Worm (Caenorhabditis elegans) whole organism, L1 larva: ENCODE results near the gene C33D9.6.
"Not testable (repeated sequence)": the region's sequence is repeated elsewhere in the genome, so short reads cannot be mapped to it uniquely, and the experiment has no call there.

Experiments
- C16A3.4 ChIP-seq: fragments of 150-350 bp; optimal IDR thresholded peaks from 2 replicates; lab custom pipeline; 2014; ENCODE audit warnings: missing biosample characterization, missing genetic modification characterization
- F16B12.6 ChIP-seq: fragments of 150-350 bp; optimal IDR thresholded peaks from 2 replicates; lab custom pipeline; 2014; ENCODE audit warnings: missing biosample characterization, missing genetic modification characterization
- aha-1 ChIP-seq: fragments of 150-350 bp; optimal IDR thresholded peaks from 2 replicates; lab custom pipeline; 2014; ENCODE audit warnings: missing biosample characterization, missing genetic modification characterization
- ama-1 ChIP-seq: fragments of 150-350 bp; optimal IDR thresholded peaks from 2 replicates; lab custom pipeline; 2014
- blmp-1 ChIP-seq: fragments of 150-350 bp; optimal IDR thresholded peaks from 2 replicates; lab custom pipeline; 2014; ENCODE audit warnings: missing biosample characterization, missing genetic modification characterization
- ceh-8 ChIP-seq: fragments of 200-800 bp; sonication (Bioruptor generic); optimal IDR thresholded peaks from 2 replicates; lab custom pipeline; 2018; ENCODE audit warnings: mild to moderate bottlenecking, missing genetic modification characterization, moderate library complexity, missing compliant biosample characterization
- ceh-88 ChIP-seq: fragments of 200-800 bp; sonication (Bioruptor generic); IDR thresholded peaks from 2 replicates; pipeline ENCODE4 v1.3.6; 2022; ENCODE audit warnings: missing genetic modification characterization, missing compliant biosample characterization
- ceh-90 ChIP-seq: sonication (generic microtip); optimal IDR thresholded peaks from 2 replicates; lab custom pipeline; 2016; ENCODE audit warnings: missing genetic modification characterization, missing compliant biosample characterization
- dpl-1 ChIP-seq, 3 experiments: fragments of 150-350 bp in 2 of 3; sonication (generic microtip) in 1 of 3; optimal IDR thresholded peaks; 2 replicates each; lab custom pipeline; 2014 to 2017; ENCODE audit warnings: missing biosample characterization in 3 of 3, missing genetic modification characterization in 3 of 3, missing genetic modification reagents in 3 of 3
- efl-1 ChIP-seq, 4 experiments: fragments of 150-350 bp; optimal IDR thresholded peaks in 3 of 4; peaks in 1 of 4; 1 replicate in 1 of 4; 2 replicates in 3 of 4; lab custom pipeline; 2014; ENCODE audit warnings: missing biosample characterization in 2 of 4, missing genetic modification characterization in 2 of 4, missing genetic modification reagents in 2 of 4
- egl-13 ChIP-seq: sonication (generic microtip); optimal IDR thresholded peaks from 2 replicates; lab custom pipeline; 2016; ENCODE audit warnings: missing genotype, missing genetic modification reagents, missing genetic modification characterization, missing compliant biosample characterization
- elt-2 ChIP-seq: sonication (generic microtip); optimal IDR thresholded peaks from 2 replicates; lab custom pipeline; 2016; ENCODE audit warnings: missing genetic modification characterization, mild to moderate bottlenecking, inconsistent platforms, missing compliant biosample characterization, missing genetic modification reagents
- elt-3 ChIP-seq, 6 experiments: fragments of 150-350 bp in 1 of 6; sonication (generic microtip); optimal IDR thresholded peaks; 2 replicates each; lab custom pipeline; 2017 to 2018; ENCODE audit warnings: missing biosample characterization in 6 of 6, missing genetic modification characterization in 6 of 6, inconsistent platforms in 1 of 6
- ets-5 ChIP-seq: fragments of 200-800 bp; sonication (Bioruptor generic); IDR thresholded peaks from 2 replicates; pipeline ENCODE4 v1.3.6; 2022; ENCODE audit warnings: missing genetic modification characterization, missing compliant biosample characterization
- fkh-10 ChIP-seq: sonication (generic microtip); optimal IDR thresholded peaks from 2 replicates; lab custom pipeline; 2017; ENCODE audit warnings: missing biosample characterization, missing genetic modification reagents, missing genetic modification characterization
- fkh-8 ChIP-seq: sonication (generic microtip); optimal IDR thresholded peaks from 2 replicates; lab custom pipeline; 2016; ENCODE audit warnings: mild to moderate bottlenecking, missing genetic modification characterization, missing compliant biosample characterization
- fos-1 ChIP-seq: fragments of 150-350 bp; optimal IDR thresholded peaks from 2 replicates; lab custom pipeline; 2014; ENCODE audit warnings: missing biosample characterization, missing genetic modification characterization
- isw-1 ChIP-seq: fragments of 200-800 bp; sonication (Bioruptor generic); IDR thresholded peaks from 2 replicates; pipeline ENCODE4 v1.3.6; 2022; ENCODE audit warnings: missing genetic modification characterization, missing compliant biosample characterization
- jun-1 ChIP-seq: fragments of 150-350 bp; optimal IDR thresholded peaks from 2 replicates; lab custom pipeline; 2014; ENCODE audit warnings: missing biosample characterization, missing genetic modification reagents, missing genetic modification characterization
- lin-14 ChIP-seq: fragments of 200-800 bp; sonication (Bioruptor generic); optimal IDR thresholded peaks from 2 replicates; lab custom pipeline; 2018; ENCODE audit warnings: mild to moderate bottlenecking, missing genetic modification characterization, moderate library complexity, missing compliant biosample characterization
- lin-39 ChIP-seq: fragments of 150-350 bp; optimal IDR thresholded peaks from 2 replicates; lab custom pipeline; 2014; ENCODE audit warnings: missing biosample characterization, missing genetic modification reagents, missing genetic modification characterization
- mab-9 ChIP-seq: fragments of 200-800 bp; sonication (Bioruptor generic); IDR thresholded peaks from 2 replicates; pipeline ENCODE4 v1.3.6; 2022; ENCODE audit warnings: missing genetic modification reagents, missing genetic modification characterization, missing compliant biosample characterization
- nhr-19 ChIP-seq: fragments of 200-800 bp; sonication (Bioruptor generic); conservative IDR thresholded peaks from 2 replicates; pipeline ENCODE4 v1.3.6; 2022; ENCODE audit warnings: missing genetic modification characterization, missing compliant biosample characterization
- nhr-20 ChIP-seq: sonication (generic microtip); optimal IDR thresholded peaks from 2 replicates; lab custom pipeline; 2016; ENCODE audit warnings: mild to moderate bottlenecking, missing genetic modification characterization, missing compliant biosample characterization
- nhr-28 ChIP-seq: fragments of 150-350 bp; optimal IDR thresholded peaks from 2 replicates; lab custom pipeline; 2014; ENCODE audit warnings: missing biosample characterization, missing genetic modification characterization
- nhr-71 ChIP-seq: sonication (generic microtip); optimal IDR thresholded peaks from 2 replicates; lab custom pipeline; 2016; ENCODE audit warnings: mild to moderate bottlenecking, missing genetic modification characterization, moderate library complexity, missing compliant biosample characterization
- nhr-76 ChIP-seq: sonication (generic microtip); optimal IDR thresholded peaks from 2 replicates; lab custom pipeline; 2017; ENCODE audit warnings: missing biosample characterization, missing genetic modification characterization
- nhr-77 ChIP-seq: fragments of 150-350 bp; optimal IDR thresholded peaks from 2 replicates; lab custom pipeline; 2014; ENCODE audit warnings: missing biosample characterization, missing genetic modification characterization
- nhr-84 ChIP-seq: sonication (generic microtip); optimal IDR thresholded peaks from 2 replicates; lab custom pipeline; 2017; ENCODE audit warnings: missing biosample characterization, missing genetic modification characterization
- rnt-1 ChIP-seq: sonication (generic microtip); optimal IDR thresholded peaks from 2 replicates; lab custom pipeline; 2016; ENCODE audit warnings: mild to moderate bottlenecking, missing genetic modification characterization, moderate library complexity, missing compliant biosample characterization
- snpc-4 ChIP-seq: fragments of 150-350 bp; optimal IDR thresholded peaks from 2 replicates; lab custom pipeline; 2014; ENCODE audit warnings: missing biosample characterization, missing genetic modification characterization
- sptf-1 ChIP-seq: fragments of 150-350 bp; optimal IDR thresholded peaks from 2 replicates; lab custom pipeline; 2014; ENCODE audit warnings: missing biosample characterization, missing genetic modification characterization
- tbx-2 ChIP-seq: sonication (generic microtip); optimal IDR thresholded peaks from 2 replicates; lab custom pipeline; 2016; ENCODE audit warnings: missing genetic modification characterization, missing compliant biosample characterization
- tlp-1 ChIP-seq: fragments of 150-350 bp; optimal IDR thresholded peaks from 2 replicates; lab custom pipeline; 2014; ENCODE audit warnings: missing biosample characterization, missing genetic modification characterization
- unc-30 ChIP-seq: sonication (generic microtip); optimal IDR thresholded peaks from 2 replicates; lab custom pipeline; 2017; ENCODE audit warnings: missing biosample characterization, missing genetic modification characterization
- unc-86 ChIP-seq: sonication (generic microtip); optimal IDR thresholded peaks from 2 replicates; lab custom pipeline; 2016; ENCODE audit warnings: missing genetic modification characterization, missing compliant biosample characterization
- zip-4 ChIP-seq: fragments of 200-800 bp; sonication (Bioruptor generic); optimal IDR thresholded peaks from 2 replicates; lab custom pipeline; 2018; ENCODE audit warnings: mild to moderate bottlenecking, missing genetic modification characterization, moderate library complexity, missing compliant biosample characterization

The C33D9.6 gene

ce11 chrIV:8793223-8793622, 15.3 kb upstream of the C33D9.6 start:
- TF ChIP-seq efl-1 (optimal IDR thresholded peaks at IDR 0.05; lab: Kevin White, UChicago) (no peak), efl-1 (GFP tag; optimal IDR thresholded peaks at IDR 0.05 in 1 of 2; lab: Kevin White, UChicago) (peak in 1 of 2 experiments; percentile 17), blmp-1 (tag; lab: Kevin White, UChicago) (peak; percentile 71), elt-3 (tag; optimal IDR thresholded peaks at IDR 0.05; lab: Kevin White, UChicago) (peak in 4 of 6 experiments; percentile 36 to 87 (median 82)), lin-14 (peak; percentile 56), ama-1 (no peak), ceh-90 (tag; lab: Kevin White, UChicago) (no peak), unc-86 (no peak)
- TF ChIP-seq, all 84 proteins: peak for 4

DNA sequence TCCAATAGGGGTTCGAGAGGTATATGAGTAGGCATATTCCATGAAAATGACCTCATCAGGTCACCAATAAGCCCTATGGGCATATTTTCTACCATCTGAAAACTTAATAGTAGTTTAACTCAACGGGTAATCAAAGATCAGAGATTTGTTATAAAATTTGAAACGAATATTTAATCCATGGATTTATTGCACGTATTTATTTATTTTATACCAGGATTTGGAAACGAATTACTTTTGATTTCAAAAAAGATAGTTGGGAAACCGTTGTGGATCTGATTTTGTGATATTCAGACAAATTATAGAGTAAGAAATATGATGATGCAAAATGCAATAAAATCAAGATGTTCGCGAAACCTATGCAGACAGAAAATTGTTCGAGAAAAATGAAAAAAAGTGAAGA, 14.9 kb upstream of the C33D9.6 start, which contains the start of gene C33D9.3:
TSS of gene C33D9.3 (minus strand) at position 101 of the 400 bp plus-strand sequence.
- TF ChIP-seq ceh-90 (tag; lab: Kevin White, UChicago), result no peak
- no peak for TF ChIP-seq nhr-84 (tag; lab: Kevin White, UChicago)
- TF ChIP-seq ets-5 (GFP tag; lab: Robert Waterston, UW), result no peak
- no peak for TF ChIP-seq nhr-20 (tag; lab: Kevin White, UChicago)
- no peak for TF ChIP-seq nhr-28 (tag; lab: Kevin White, UChicago)
- TF ChIP-seq aha-1 (tag; lab: Kevin White, UChicago), result no peak
- no peak for TF ChIP-seq nhr-19
- TF ChIP-seq dpl-1 (GFP tag; optimal IDR thresholded peaks at IDR 0.05; lab: Kevin White, UChicago), result no peak
- TF ChIP-seq tlp-1, result no peak
- TF ChIP-seq fos-1 (tag; lab: Kevin White, UChicago), result no peak
- TF ChIP-seq elt-2 (tag; lab: Kevin White, UChicago), result no peak
- no peak for TF ChIP-seq fkh-10 (GFP tag; lab: Kevin White, UChicago)
- TF ChIP-seq sptf-1, result no peak

DNA sequence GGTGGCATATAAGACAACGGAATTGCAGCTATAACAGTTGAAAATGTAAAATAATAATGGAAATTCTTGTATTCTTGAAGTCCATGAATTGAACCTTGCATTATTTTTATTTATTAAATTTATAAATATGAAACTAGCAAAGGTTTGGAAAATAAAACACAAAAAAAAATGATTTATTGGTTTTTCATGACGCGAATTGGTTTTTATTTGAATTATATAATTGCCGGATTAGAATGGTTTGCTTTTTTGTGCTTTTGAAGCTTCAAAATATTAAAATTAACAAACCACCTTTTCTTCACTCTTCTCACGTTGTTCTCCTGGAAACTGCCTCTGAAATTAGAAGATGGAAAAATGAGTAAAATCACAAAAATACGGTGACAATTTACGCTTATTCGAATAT, 12.2 kb upstream of the C33D9.6 start, which contains the start of gene sru-35:
TSS of gene sru-35 (minus strand) at position 101 of the 400 bp plus-strand sequence.
- TF ChIP-seq nhr-76 (tag; lab: Kevin White, UChicago), result no peak
- TF ChIP-seq elt-3 (tag; optimal IDR thresholded peaks at IDR 0.05; lab: Kevin White, UChicago), result no peak
- no peak for TF ChIP-seq nhr-71
- no peak for TF ChIP-seq egl-13 (tag; lab: Kevin White, UChicago)
- TF ChIP-seq isw-1, result no peak
- TF ChIP-seq fkh-8, result no peak
- TF ChIP-seq lin-39 (tag; lab: Kevin White, UChicago), result no peak
- no peak for TF ChIP-seq nhr-28 (tag; lab: Kevin White, UChicago)
- TF ChIP-seq ceh-88 (GFP tag; lab: Robert Waterston, UW), result no peak
- no peak for TF ChIP-seq snpc-4 (tag; lab: Kevin White, UChicago)
- TF ChIP-seq ceh-8 (GFP tag; lab: Kevin White, UChicago), result no peak
- TF ChIP-seq zip-4, result no peak
- no peak for TF ChIP-seq rnt-1 (tag; lab: Kevin White, UChicago)
- TF ChIP-seq nhr-77 (tag; lab: Kevin White, UChicago), result no peak
- no peak for TF ChIP-seq jun-1 (tag; lab: Kevin White, UChicago)
- no peak for TF ChIP-seq tbx-2 (tag; lab: Kevin White, UChicago)
- no peak for TF ChIP-seq C16A3.4 (tag; lab: Kevin White, UChicago)
- TF ChIP-seq F16B12.6 (tag; lab: Kevin White, UChicago), result no peak
- TF ChIP-seq mab-9 (GFP tag; lab: Robert Waterston, UW), result no peak
- no peak for TF ChIP-seq unc-30 (tag; lab: Kevin White, UChicago)

- not testable (repeated sequence) for TF ChIP-seq efl-1 (optimal IDR thresholded peaks at IDR 0.05; lab: Kevin White, UChicago)
- TF ChIP-seq efl-1 (GFP tag; optimal IDR thresholded peaks at IDR 0.05 in 1 of 2; lab: Kevin White, UChicago), result peak in 1 of 2 experiments; percentile 41
- TF ChIP-seq, all 84 proteins: peak for 1; not testable (repeated sequence) for 83
Observed at ce11 chrIV:8788048-8788447, 10.1 kb upstream of the C33D9.6 start, which contains the start of gene C33D9.10. TSS of gene C33D9.10 (minus strand) at chrIV:8788148.
